Worm (Caenorhabditis elegans): ENCODE data around the gene R10E4.7.

Gene R10E4.7

DNA sequence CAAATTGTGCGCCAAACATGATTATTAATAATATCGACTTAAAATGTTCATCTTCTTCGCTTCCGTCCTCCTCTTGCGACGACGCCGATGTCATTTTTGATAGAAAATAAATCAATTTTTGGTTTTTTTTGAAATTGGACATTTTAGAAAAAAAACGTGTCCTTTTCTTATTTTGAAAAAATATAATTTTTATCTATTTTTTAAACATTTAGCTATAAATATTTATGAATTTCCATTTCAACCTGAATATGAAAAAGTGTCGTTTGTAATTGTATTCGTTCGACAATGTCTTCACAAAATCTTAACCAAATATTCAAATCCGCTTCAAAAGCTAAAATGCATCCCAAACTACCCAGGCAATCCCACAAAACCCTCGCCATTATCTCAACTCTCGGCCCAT lies 7.2 kb upstream of the R10E4.7 start, which contains the start of gene R10E4.3:
Gene R10E4.3 (minus strand): TSS at position 101 of the 400 bp plus-strand sequence.
- TF ChIP-seq nhr-237 (tag; optimal IDR thresholded peaks at IDR 0.05) (no peak), sea-2 (GFP tag; optimal IDR thresholded peaks at IDR 0.05) (no peak), eor-1 (tag; optimal IDR thresholded peaks at IDR 0.05) (no peak), nhr-77 (tag; optimal IDR thresholded peaks at IDR 0.05) (no peak), nfya-1 (tag; optimal IDR thresholded peaks at IDR 0.05; ENCODE audit: insufficient read depth) (no peak), ztf-11 (tag; optimal IDR thresholded peaks at IDR 0.05) (no peak), ceh-82 (tag; optimal IDR thresholded peaks at IDR 0.05) (no peak), daf-12 (tag; optimal IDR thresholded peaks at IDR 0.05) (no peak), unc-39 (tag; optimal IDR thresholded peaks at IDR 0.05) (no peak), elt-1 (tag; optimal IDR thresholded peaks at IDR 0.05) (no peak), tbx-2 (tag; optimal IDR thresholded peaks at IDR 0.05) (no peak), nhr-25 (tag; optimal IDR thresholded peaks at IDR 0.05) (no peak)

DNA sequence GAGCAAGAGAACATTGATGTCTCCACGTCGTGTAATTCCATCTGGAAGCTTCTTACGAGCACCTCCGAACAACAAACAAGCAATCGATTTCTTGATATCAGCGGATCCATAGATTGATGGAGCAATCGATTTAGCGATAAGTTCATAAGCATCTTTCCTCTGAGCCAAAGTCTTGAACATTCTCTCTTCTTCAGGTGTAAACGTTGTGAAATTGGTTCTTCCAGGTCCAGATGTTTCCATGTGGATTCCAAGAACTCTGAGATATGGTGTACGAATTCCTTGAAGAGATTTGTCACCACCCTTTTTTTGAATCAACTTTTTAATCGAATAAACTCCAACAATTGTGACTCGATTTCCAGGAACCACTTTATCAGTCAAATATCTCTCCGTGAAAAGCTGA lies 4.7 kb upstream of the R10E4.7 start:
- TF ChIP-seq nhr-25 (tag; optimal IDR thresholded peaks at IDR 0.05): no peak

DNA sequence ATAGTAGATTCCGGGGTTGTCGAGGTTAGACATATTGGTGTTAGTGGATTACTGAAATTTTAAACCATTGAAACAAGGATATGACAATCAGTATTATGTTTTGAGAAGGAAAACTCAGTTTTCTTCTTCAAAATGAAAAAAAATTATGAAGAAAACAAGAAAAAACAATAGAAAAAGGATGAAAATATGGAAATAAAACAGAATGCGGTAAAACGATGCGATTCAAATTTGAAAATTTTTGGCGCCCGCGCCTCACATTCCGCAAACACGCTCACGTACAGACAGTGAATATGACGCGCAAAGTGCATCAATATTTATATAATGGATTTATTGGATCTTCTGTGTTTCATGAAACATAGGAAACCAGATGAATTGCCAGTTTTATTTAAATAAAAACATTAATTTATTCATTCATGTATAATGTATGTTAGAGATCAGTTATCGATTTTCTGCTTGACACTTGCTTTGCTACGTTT lies 3.4 kb upstream of the R10E4.7 start, which contains the start of gene mcm-5:
Gene mcm-5 (minus strand): TSS at position 51 of the 476 bp plus-strand sequence.
- no peak for TF ChIP-seq snpc-4 (tag; optimal IDR thresholded peaks at IDR 0.05)
- peak; percentile 50 for TF ChIP-seq hmg-11 (tag; optimal IDR thresholded peaks at IDR 0.05)
- peak; percentile 36 for TF ChIP-seq nhr-25 (tag; optimal IDR thresholded peaks at IDR 0.05)
- TF ChIP-seq ceh-28 (tag; optimal IDR thresholded peaks at IDR 0.05): peak; percentile 26
- peak; percentile 50 for TF ChIP-seq lin-15B (tag; optimal IDR thresholded peaks at IDR 0.05)
- TF ChIP-seq lin-39 (tag; optimal IDR thresholded peaks at IDR 0.05): peak; percentile 37
- TF ChIP-seq pqm-1 (tag; optimal IDR thresholded peaks at IDR 0.05): no peak
- peak; percentile 31 for TF ChIP-seq nhr-23 (tag; optimal IDR thresholded peaks at IDR 0.05)
- peak; percentile 56 for TF ChIP-seq nfya-1 (tag; optimal IDR thresholded peaks at IDR 0.05; ENCODE audit: insufficient read depth)
- TF ChIP-seq pha-4 (tag; optimal IDR thresholded peaks at IDR 0.05): peak; percentile 69
- TF ChIP-seq sea-2 (GFP tag; optimal IDR thresholded peaks at IDR 0.05): no peak

- no peak for TF ChIP-seq daf-12 (tag; optimal IDR thresholded peaks at IDR 0.05)
- TF ChIP-seq nhr-77 (tag; optimal IDR thresholded peaks at IDR 0.05): no peak
- no peak for TF ChIP-seq nhr-43 (tag; optimal IDR thresholded peaks at IDR 0.05; ENCODE audit: poor library complexity, severe bottlenecking)
- TF ChIP-seq mdl-1 (tag; optimal IDR thresholded peaks at IDR 0.05): no peak
Measured at ce11 chrIII:4293108-4293507, 1.5 kb upstream of the R10E4.7 start, which contains the start of gene R10E4.6. Gene R10E4.6, plus strand, starts transcription at chrIII:4293408.

DNA sequence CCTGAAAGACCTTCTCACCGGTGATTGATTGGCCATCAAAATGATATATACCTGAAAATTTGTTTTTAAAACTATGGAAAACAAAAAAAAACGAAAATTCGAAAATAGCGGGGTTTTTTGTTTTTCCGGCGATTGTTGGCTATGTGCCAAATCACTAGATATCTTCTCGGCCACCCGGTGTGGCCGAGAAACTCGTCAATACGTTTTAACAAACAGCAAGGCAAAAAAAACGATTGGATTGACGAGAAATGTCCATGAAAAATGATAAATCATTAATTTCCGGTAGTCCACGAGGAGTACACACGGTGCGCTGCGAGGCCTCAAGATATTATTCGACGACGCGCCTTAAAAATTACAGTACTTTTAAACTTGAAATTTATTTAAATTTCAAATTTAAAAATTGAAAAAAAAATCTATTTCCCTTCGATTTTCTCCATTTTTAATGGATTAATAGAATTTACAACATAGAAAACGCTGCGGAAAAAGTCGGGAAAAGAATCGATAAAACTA lies 6.4 kb downstream of the R10E4.7 start, which contains the start of gene R10E4.11:
Gene R10E4.11 (minus strand): TSS at position 51 of the 510 bp plus-strand sequence.
- no peak for TF ChIP-seq nhr-77 (tag; optimal IDR thresholded peaks at IDR 0.05)
- no peak for TF ChIP-seq fkh-2 (tag; optimal IDR thresholded peaks at IDR 0.05)
- no peak for TF ChIP-seq ztf-4 (tag; optimal IDR thresholded peaks at IDR 0.05)
- TF ChIP-seq hmg-11 (tag; optimal IDR thresholded peaks at IDR 0.05): peak; percentile 12
- TF ChIP-seq sea-2 (GFP tag; optimal IDR thresholded peaks at IDR 0.05): no peak
- TF ChIP-seq jun-1 (tag; optimal IDR thresholded peaks at IDR 0.05): no peak

- TF ChIP-seq ceh-82 (tag; optimal IDR thresholded peaks at IDR 0.05) (no peak), pha-4 (tag; optimal IDR thresholded peaks at IDR 0.05) (no peak), skn-1 (tag; optimal IDR thresholded peaks at IDR 0.05) (no peak), ceh-9 (tag; optimal IDR thresholded peaks at IDR 0.05) (no peak), snpc-4 (tag; optimal IDR thresholded peaks at IDR 0.05) (no peak), ztf-4 (tag; optimal IDR thresholded peaks at IDR 0.05) (no peak), lin-15B (tag; optimal IDR thresholded peaks at IDR 0.05) (no peak), egl-5 (tag; optimal IDR thresholded peaks at IDR 0.05) (no peak), ceh-16 (tag; optimal IDR thresholded peaks at IDR 0.05) (no peak), nhr-11 (tag; optimal IDR thresholded peaks at IDR 0.05) (no peak), R02D3.7 (tag; optimal IDR thresholded peaks at IDR 0.05) (no peak), nhr-23 (tag; optimal IDR thresholded peaks at IDR 0.05) (no peak), ama-1 (optimal IDR thresholded peaks at IDR 0.05) (no peak), ZK546.5 (tag; optimal IDR thresholded peaks at IDR 0.05) (no peak)
Measured at ce11 chrIII:4302293-4302692, 7.7 kb downstream of the R10E4.7 start, which contains the start of gene R10E4.9. Gene R10E4.9, minus strand, starts transcription at chrIII:4302393.
